Fruit fly (Drosophila melanogaster): Measurements from ENCODE around the gene ich.

Gene ich

DNA sequence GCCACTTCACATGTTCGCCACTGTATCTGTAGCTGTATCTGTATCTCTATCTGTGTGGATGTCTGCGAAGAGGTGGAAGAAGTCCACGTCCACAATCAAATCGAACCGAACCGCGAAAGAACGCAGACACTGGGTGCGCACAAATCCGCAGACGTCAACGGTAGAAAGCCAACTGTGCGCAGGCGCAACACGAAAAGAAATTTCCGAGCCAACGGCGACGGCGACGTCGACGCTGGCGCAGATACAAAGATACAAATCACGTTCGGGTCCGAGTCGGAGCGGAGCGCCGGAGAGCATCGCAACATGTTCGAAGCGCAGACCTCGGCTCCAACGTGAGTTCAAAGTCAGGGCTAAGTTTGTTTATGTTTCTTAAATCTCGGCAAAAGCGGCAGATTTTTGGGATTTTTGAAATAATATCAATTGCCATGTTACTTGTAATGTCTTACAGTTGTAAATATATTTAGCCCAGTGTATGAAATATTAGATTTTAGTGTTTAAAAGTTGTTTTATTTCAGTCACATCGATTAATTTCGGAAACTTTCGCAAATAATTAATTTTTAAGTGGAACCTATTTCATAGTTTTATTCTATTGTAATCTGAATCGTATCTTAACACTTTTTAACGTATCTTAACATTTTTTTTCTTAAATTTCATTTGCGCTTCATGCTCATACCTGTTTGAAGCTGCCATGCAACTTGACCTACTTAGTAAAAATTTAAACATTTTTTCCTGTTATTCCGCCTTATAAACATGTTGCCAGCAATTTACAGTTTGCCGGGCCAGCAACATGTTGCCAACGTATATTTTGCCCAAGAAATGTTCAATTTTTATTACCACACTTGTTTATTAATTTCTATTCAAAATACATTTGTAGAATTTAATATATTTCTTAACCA, at the start of gene ich:
Gene ich, minus strand, starts transcription at position 178 of the 896 bp plus-strand sequence.
- no peak for TF ChIP-seq noc (tag; optimal IDR thresholded peaks at IDR 0.05)

DNA sequence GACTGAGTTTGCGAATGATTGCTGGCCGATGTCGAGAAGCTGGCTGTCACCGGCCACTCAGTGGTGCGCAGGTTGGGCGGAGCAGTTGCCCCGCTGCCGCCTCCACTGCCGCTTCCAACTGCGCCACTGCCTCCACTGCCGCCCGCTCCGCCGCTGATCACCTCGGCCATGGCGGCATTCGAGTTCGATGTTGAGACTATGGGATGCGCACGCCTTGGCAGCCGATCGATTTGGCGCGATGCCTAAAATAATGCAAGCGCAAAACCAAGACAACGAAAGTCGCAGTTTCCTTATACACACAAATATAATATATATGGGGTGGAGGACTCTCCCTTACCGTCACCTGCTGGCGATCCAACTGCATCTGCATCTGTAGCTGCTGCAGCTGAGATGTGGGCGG, 48.9 kb upstream of the ich start:
- no peak for TF ChIP-seq noc (tag; optimal IDR thresholded peaks at IDR 0.05)

DNA sequence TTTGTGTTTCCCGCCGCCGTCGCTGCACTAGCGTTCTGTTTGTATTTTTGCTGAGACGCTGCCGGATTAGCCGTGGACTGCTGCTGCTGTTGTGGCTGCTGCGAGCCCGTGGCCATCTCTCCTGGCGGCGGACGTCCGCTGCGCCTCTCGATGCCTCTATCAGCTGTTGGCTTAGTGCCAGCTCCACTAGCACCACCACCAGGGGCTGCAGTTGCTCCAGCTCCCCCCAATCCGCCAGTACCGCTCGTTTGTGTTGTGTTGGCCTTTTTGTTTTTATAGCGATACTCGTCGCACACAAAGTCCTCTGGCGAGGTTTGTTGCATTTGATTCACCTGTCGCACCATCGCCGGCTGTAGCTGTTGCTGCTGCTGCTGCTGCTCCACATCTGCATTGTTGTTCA, 47.9 kb upstream of the ich start:
- TF ChIP-seq noc (tag; optimal IDR thresholded peaks at IDR 0.05) = no peak

DNA sequence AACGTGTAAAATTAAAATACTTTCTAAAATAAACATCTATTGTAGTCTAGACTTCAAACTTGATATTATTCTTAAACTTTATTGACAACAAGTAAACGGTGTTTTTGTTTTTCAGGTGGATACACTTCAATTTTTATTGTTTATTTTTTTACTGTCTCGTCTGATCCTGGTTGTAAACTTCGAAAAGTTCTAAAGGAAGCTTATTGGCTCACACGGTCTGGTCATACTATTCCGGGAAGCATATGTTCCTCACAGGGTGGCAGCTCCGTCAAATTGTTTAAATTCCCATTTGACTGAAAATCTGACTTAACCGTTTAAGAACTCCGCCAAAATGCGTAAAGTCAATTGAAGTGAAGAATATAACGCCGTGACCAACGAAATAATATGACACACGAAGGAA, 45.4 kb upstream of the ich start, which contains the start of gene CG11983:
Gene CG11983, plus strand, starts transcription at position 120 of the 400 bp plus-strand sequence.
- no peak for TF ChIP-seq noc (tag; optimal IDR thresholded peaks at IDR 0.05)

DNA sequence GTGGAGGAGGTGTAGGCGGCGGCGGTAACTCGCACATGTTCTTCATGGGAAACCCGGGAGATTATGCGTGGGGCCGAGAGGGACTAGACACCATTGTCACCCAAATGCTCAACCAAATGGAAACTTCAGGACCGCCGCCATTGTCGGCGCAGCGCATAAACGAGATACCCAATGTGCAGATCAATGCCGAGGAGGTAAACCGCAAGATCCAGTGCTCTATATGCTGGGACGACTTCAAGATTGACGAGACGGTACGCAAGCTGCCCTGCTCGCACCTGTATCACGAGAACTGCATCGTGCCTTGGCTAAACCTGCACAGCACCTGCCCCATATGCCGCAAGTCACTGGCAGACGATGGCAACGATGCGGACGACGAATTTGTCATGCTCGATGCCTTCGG, 44.4 kb upstream of the ich start:
- no peak for TF ChIP-seq noc (tag; optimal IDR thresholded peaks at IDR 0.05)

DNA sequence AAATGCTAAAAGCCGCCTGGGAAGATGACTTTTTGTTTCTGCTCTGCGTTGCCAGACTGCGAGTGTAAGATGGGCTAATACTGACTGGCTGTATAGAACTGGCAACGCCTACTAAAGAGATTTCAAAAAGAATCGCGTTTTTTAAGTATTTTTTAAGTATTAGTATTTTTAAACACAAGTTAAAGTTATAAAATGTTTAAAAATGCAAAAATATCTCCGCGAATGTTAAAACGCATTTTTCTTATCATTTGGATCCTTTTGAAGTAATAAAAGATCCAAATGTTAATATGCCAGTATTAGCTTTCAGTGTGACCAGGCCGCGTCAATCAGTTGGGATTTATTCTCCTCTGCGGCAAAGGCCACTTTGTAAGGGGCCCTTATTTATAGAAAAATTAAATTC, 43.3 kb upstream of the ich start, which contains the start of the genes Prosbeta3 and Iru:
Gene Prosbeta3, minus strand, starts transcription at position 98 of the 400 bp plus-strand sequence.
Gene Iru, plus strand, starts transcription at position 328 of the 400 bp plus-strand sequence.
- TF ChIP-seq noc (tag; optimal IDR thresholded peaks at IDR 0.05) = no peak

DNA sequence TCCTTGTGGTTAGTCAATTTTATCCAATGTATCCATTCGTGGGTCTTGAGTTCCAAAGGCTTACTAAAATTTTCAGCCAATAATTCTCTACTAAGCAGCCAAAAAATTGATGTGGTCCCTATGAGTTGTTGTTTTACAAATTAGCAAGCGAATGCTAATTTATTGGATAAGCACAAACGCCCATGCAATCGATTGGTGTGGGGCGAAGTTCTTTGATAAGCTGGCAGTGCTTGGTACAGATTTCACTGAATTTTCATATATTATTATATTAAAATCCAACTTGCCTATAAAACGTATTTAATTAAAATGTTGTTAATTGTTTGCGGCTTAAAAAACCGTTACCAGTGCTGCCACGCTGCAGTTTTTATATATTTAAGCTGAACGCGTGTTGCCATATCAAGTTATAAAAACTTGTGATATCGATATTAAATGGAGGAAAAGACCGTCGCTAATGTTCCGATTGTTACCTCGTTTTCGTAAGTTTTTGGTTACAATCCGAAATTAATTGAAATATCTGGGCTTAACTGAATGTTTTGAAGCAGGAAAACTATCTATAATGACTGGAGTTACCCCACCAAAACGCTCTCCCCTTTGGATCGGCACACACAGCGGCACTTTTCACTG, 40.9 kb upstream of the ich start, which contains the start of the genes CG31100 and CG11980:
Gene CG31100, minus strand, starts transcription at position 51 of the 624 bp plus-strand sequence.
Gene CG11980, plus strand, starts transcription at position 418 of the 624 bp plus-strand sequence.
- no peak for TF ChIP-seq noc (tag; optimal IDR thresholded peaks at IDR 0.05)

DNA sequence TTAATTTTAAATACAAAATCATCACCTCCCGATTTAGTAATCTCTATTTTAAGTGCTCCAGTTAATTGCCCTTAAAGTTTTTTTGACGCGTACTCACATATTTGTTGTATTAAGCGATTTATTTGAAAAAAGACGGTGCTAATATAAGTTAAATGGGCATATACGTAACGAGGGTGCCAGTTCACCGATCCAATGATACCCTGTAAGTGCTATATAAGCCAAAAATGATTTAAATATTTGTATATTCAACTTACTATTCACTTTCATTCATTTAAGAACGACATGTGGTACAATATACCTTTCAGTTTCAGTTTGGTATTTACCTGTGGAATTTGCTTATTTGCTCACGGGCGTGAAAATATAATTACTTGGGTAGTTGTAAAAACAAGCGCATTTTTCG, 39.7 kb upstream of the ich start:
- no peak for TF ChIP-seq noc (tag; optimal IDR thresholded peaks at IDR 0.05)

DNA sequence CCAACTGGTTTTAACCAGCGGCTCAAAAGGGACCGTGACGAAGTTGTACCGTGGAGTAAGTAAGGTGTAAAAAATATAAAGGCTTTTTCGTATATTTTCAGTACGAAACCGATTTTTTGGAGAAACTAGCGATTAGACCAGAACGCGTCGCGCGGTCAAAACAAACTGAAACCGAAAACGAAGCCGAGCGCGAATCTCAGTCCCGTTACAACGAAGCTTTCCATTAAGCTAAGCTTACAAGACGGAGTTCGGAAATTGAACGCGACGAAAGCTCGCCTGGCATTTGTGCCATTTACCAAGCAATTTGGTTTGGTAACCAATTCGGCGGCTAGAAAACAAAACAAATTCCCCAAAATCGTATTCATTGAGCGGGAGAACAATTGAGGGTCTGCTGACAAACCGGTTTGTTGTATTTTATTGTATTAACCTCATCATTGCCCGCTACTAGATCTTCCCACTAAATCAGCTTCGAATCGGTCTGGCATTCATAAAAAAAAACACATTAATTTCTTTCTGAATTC, 38.9 kb upstream of the ich start:
- no peak for TF ChIP-seq noc (tag; optimal IDR thresholded peaks at IDR 0.05)

DNA sequence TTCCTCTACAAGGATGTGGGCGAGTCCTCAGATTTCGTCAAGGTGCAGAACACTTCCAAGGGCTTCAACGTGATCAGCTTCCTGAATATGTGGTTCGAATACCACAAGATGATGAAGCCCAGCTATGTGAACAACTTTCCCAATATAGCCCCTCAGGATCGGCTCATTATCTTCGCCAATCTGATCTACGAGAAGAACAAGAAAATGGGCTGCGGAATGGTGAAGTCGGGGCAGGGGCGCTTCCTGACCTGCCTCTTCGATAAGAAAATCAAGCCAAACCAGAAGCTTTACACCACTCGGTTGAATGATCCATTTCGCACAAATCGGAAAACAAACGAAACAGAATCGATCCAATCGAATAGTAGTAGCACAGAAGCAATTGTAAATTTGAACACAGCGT, 35.4 kb upstream of the ich start:
- TF ChIP-seq noc (tag; optimal IDR thresholded peaks at IDR 0.05) = no peak

DNA sequence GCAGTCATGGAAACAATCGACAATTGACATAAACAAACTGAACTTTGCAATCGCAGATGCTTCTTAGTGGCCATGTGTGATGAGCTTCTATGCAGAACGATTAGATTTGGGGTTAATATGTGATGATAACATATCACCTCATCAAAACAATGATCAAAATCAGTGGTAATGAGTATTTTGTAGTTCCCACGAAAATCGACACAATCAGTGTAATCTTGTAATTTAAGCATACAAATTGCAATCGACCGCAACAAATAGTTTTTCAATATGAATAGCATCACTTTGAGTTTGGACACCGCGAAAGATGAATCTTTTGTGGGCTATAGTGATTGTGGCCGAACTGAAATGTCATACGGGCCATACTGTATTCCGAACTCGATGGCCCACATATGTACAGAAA, 34.6 kb upstream of the ich start, which contains the start of gene CG11977:
Gene CG11977, plus strand, starts transcription at position 301 of the 400 bp plus-strand sequence.
- no peak for TF ChIP-seq noc (tag; optimal IDR thresholded peaks at IDR 0.05)

DNA sequence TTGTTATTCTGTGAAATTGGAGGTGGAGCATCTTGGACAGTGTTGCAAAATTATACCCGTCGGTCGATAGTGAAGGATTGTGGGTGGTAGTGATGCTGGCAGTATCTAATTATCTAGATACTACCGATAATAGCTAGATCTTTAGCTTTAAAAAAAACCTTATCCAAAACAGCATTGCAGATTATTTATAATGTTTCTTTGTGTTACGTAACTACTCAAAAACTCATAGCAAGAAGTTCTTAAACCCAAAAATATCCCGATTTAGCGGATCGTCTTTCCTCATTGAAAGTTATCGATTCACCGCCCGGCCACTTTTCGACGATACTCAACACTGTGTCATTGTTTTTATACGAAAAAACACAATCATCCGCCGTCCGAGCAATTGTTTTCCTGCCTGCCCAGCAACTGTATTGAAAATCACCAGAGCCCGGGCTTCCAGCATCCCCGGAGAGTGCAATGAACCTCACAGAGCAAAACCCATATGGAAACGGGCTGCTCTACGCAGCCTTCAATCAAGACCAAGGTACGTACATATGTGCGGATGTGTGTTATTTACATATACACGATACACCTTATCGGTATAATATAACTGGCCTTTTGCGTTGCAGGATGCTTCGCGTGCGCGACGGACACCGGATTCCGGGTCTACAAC, 30.2 kb upstream of the ich start, which contains the start of gene CG11975:
Gene CG11975, plus strand, starts transcription at position 326 of the 652 bp plus-strand sequence.
- peak; percentile 73 for TF ChIP-seq noc (tag; optimal IDR thresholded peaks at IDR 0.05)

DNA sequence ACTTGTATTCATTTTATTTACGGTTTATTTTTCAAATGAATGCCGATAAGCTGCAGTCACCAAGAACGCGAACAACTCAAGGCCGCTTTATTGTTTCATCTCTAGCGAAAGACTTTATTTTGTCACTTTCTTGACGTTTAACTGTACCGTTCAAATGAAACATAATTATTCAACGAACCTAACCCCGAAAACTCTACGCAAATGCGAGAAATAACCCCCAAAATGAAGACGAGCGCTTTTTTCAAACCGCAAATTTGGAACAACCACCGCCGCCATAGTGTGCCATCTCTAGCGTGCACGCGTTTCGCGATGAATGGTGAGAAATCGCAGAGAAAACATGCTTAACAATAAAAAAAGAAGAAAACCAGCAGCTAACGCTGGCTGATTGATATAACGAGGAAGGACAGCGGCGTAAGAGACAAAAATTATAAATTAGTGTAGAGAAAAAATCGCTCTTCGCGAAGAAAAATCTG, 21.8 kb upstream of the ich start, which contains the start of gene CG11970:
Gene CG11970, plus strand, starts transcription at position 117 of the 473 bp plus-strand sequence.
- no peak for TF ChIP-seq noc (tag; optimal IDR thresholded peaks at IDR 0.05)

DNA sequence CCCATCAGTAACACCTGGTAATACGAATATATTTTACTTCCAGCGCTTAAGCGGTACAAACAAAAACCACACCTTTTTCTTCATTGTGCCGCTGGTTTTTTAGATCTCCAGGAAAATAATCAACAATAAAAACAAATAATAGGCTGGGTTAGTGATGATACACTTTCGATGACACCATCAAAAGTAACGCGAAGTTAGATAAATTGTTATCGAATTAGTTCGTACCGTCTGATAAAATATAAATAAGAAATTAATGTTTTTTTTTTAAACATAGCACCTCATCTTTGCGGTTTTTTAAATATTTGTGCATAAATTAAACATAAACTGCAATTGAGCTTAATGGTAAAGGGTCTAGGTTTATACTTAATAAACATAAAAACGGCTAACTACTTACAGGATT, 21.3 kb upstream of the ich start, which contains the start of gene RagA-B:
Gene RagA-B, minus strand, starts transcription at position 175 of the 400 bp plus-strand sequence.
- no peak for TF ChIP-seq noc (tag; optimal IDR thresholded peaks at IDR 0.05)

Measured in whole organism, larva.